Worm (Caenorhabditis elegans): ENCODE measurements around the gene srlf-7.

ce11 chrIV:7159586-7159985 lies 29.5 kb upstream of the srlf-7 start:
- TF ChIP-seq mdl-1 (tag; optimal IDR thresholded peaks at IDR 0.05) (no peak), lin-39 (tag; optimal IDR thresholded peaks at IDR 0.05) (no peak), ztf-11 (tag; optimal IDR thresholded peaks at IDR 0.05) (no peak), fos-1 (tag; optimal IDR thresholded peaks at IDR 0.05) (no peak), nhr-12 (tag; optimal IDR thresholded peaks at IDR 0.05) (no peak)
